Fruit fly (Drosophila melanogaster): ENCODE data around the gene GAA1.

GAA1 gene

dm6 chrX:5900146-5901093 lies 27.3 kb upstream of the GAA1 start, which contains the start of gene Act5C (continued):
- peak; percentile 80 for TF ChIP-seq CG15514 (GFP tag; optimal IDR thresholded peaks at IDR 0.05)
- peak; percentile 87 for TF ChIP-seq CG12744 (GFP tag; optimal IDR thresholded peaks at IDR 0.05)
- TF ChIP-seq D (optimal IDR thresholded peaks at IDR 0.05): no peak
- TF ChIP-seq D (GFP tag; optimal IDR thresholded peaks at IDR 0.05): peak; percentile 94
- TF ChIP-seq otp (GFP tag; IDR thresholded peaks at IDR 0.05): peak; percentile 91
- peak in 1 of 3 experiments; percentile 82 for TF ChIP-seq Stat92E (GFP tag; optimal IDR thresholded peaks at IDR 0.05)
- peak; percentile 42 for TF ChIP-seq CG9797 (GFP tag; optimal IDR thresholded peaks at IDR 0.05)
- peak; percentile 68 for TF ChIP-seq CG2116 (GFP tag; optimal IDR thresholded peaks at IDR 0.05)
- peak; percentile 13; the same call in 1 of the 2 replicates for TF ChIP-seq GATAe (GFP tag; conservative IDR thresholded peaks at IDR 0.05)
- peak; percentile 92 for TF ChIP-seq Awh (GFP tag; IDR thresholded peaks at IDR 0.05)
- TF ChIP-seq CG10462 (GFP tag; optimal IDR thresholded peaks at IDR 0.05): peak; percentile 92
- TF ChIP-seq lmd (GFP tag; IDR thresholded peaks at IDR 0.05): peak; percentile 94
- TF ChIP-seq Bgb (GFP tag; IDR thresholded peaks at IDR 0.05; ENCODE audit: partially characterized antibody): no peak; the same call in 1 of the 2 replicates
- peak; percentile 88 for TF ChIP-seq CG17802 (tag; optimal IDR thresholded peaks at IDR 0.05)
- peak; percentile 93 for TF ChIP-seq Ptx1 (GFP tag; IDR thresholded peaks at IDR 0.05)
- TF ChIP-seq Dek (tag; optimal IDR thresholded peaks at IDR 0.05): peak; percentile 91
- TF ChIP-seq CG11456 (GFP tag; IDR thresholded peaks at IDR 0.05): peak; percentile 90
- peak; percentile 94 for TF ChIP-seq CG15269 (tag; optimal IDR thresholded peaks at IDR 0.05)
- peak; percentile 93 for TF ChIP-seq CG8089 (GFP tag; optimal IDR thresholded peaks at IDR 0.05)
- TF ChIP-seq kah (GFP tag; optimal IDR thresholded peaks at IDR 0.05): peak; percentile 76
- TF ChIP-seq abd-A (tag; optimal IDR thresholded peaks at IDR 0.05): peak; percentile 41
- peak; percentile 96 for TF ChIP-seq lilli (GFP tag; optimal IDR thresholded peaks at IDR 0.05)
- TF ChIP-seq CG4424 (GFP tag; optimal IDR thresholded peaks at IDR 0.05): peak; percentile 92
- TF ChIP-seq MESR4 (GFP tag; optimal IDR thresholded peaks at IDR 0.05): peak; percentile 57
- TF ChIP-seq sob (GFP tag; IDR thresholded peaks at IDR 0.05): peak; percentile 89
- peak; percentile 94 for TF ChIP-seq H2.0 (GFP tag; IDR thresholded peaks at IDR 0.05)
- peak; percentile 94 for TF ChIP-seq ken (GFP tag; IDR thresholded peaks at IDR 0.05)
- peak; percentile 89 to 96 for TF ChIP-seq chif (GFP tag; optimal IDR thresholded peaks at IDR 0.05)
- TF ChIP-seq CG17361 (GFP tag; IDR thresholded peaks at IDR 0.05): peak; percentile 97
- TF ChIP-seq CG10147 (GFP tag; optimal IDR thresholded peaks at IDR 0.05): peak; percentile 82
- peak; percentile 43 for TF ChIP-seq Hey (tag; optimal IDR thresholded peaks at IDR 0.05)
- TF ChIP-seq CG13894 (tag; optimal IDR thresholded peaks at IDR 0.05): peak; percentile 79
- no peak for TF ChIP-seq CG2129 (GFP tag; IDR thresholded peaks at IDR 0.05; ENCODE audit: partially characterized antibody)
- TF ChIP-seq sc (optimal IDR thresholded peaks at IDR 0.05): no peak
- peak; percentile 84 for TF ChIP-seq sc (GFP tag; optimal IDR thresholded peaks at IDR 0.05)
- TF ChIP-seq CG13624 (GFP tag; optimal IDR thresholded peaks at IDR 0.05): peak; percentile 94
- peak; percentile 74 for TF ChIP-seq CG14965 (GFP tag; optimal IDR thresholded peaks at IDR 0.05; ENCODE audit: borderline replicate concordance)
- peak; percentile 90 for TF ChIP-seq CG2875 (GFP tag; optimal IDR thresholded peaks at IDR 0.05)
- TF ChIP-seq Ravus (GFP tag; IDR thresholded peaks at IDR 0.05): peak; percentile 74
- TF ChIP-seq twi (tag; optimal IDR thresholded peaks at IDR 0.05): peak; percentile 84
- TF ChIP-seq Dp (GFP tag; optimal IDR thresholded peaks at IDR 0.05): no peak
- no peak for TF ChIP-seq Tbp (GFP tag; optimal IDR thresholded peaks at IDR 0.05)
- TF ChIP-seq cad (GFP tag; optimal IDR thresholded peaks at IDR 0.05): no peak
- peak; percentile 77 for TF ChIP-seq CG6654 (GFP tag; optimal IDR thresholded peaks at IDR 0.05)
- peak; percentile 88 for TF ChIP-seq da (GFP tag; optimal IDR thresholded peaks at IDR 0.05)
- TF ChIP-seq caup (GFP tag; optimal IDR thresholded peaks at IDR 0.05; ENCODE audit: severe bottlenecking): peak; percentile 90
- TF ChIP-seq Pdp1 (GFP tag; optimal IDR thresholded peaks at IDR 0.05): peak; percentile 94 to 96
- TF ChIP-seq CG1647 (GFP tag; optimal IDR thresholded peaks at IDR 0.05): peak; percentile 92

All from whole organism, embryonic.